Worm (Caenorhabditis elegans): ENCODE data around the gene svop-1.

ce11 chrIII:8878960-8879359, 6.3 kb downstream of the svop-1 start:
- no peak for TF ChIP-seq med-1 (GFP tag; optimal IDR thresholded peaks at IDR 0.05; ENCODE audit: insufficient read depth)
- no peak for TF ChIP-seq cog-1 (tag; optimal IDR thresholded peaks at IDR 0.05)
- TF ChIP-seq T22C8.4 (GFP tag; IDR thresholded peaks at IDR 0.05): no peak
- no peak for TF ChIP-seq flt-1 (GFP tag; IDR thresholded peaks at IDR 0.05)
- no peak for TF ChIP-seq ztf-23 (GFP tag; IDR thresholded peaks at IDR 0.05)
